Fruit fly (Drosophila melanogaster) whole organism, embryonic: ENCODE results near the gene mahe.

Source experiments
- Abd-B ChIP-seq: fragments of 200-800 bp; sonication (Bioruptor generic); optimal IDR thresholded peaks from 2 replicates; lab custom pipeline; 2018; ENCODE audit warnings: missing biosample characterization, mild to moderate bottlenecking, missing genetic modification characterization, moderate library complexity
- Atf-2 ChIP-seq: fragments of 200-800 bp; sonication (Bioruptor generic); optimal IDR thresholded peaks from 2 replicates; lab custom pipeline; 2016; ENCODE audit warnings: missing biosample characterization, missing genetic modification characterization
- Bgb ChIP-seq: fragments of 200-800 bp; sonication (Bioruptor generic); IDR thresholded peaks from 2 replicates; pipeline ENCODE4 v1.3.6; 2022; ENCODE audit warnings: missing biosample characterization, missing genetic modification characterization; ENCODE audit not compliant: partially characterized antibody
- CG10654 ChIP-seq: fragments of 200-800 bp; sonication (Bioruptor generic); optimal IDR thresholded peaks from 2 replicates; lab custom pipeline; 2016; ENCODE audit warnings: missing biosample characterization, missing genetic modification characterization
- CG11696 ChIP-seq: fragments of 200-800 bp; sonication (Bioruptor generic); IDR thresholded peaks from 2 replicates; pipeline ENCODE4 v1.3.6; 2022; ENCODE audit warnings: missing biosample characterization, missing genetic modification characterization
- CG12236 ChIP-seq: fragments of 200-800 bp; sonication (Bioruptor generic); optimal IDR thresholded peaks from 2 replicates; lab custom pipeline; 2016; ENCODE audit warnings: missing biosample characterization, missing genetic modification characterization
- CG12769 ChIP-seq: fragments of 200-800 bp; sonication (Bioruptor generic); optimal IDR thresholded peaks from 2 replicates; lab custom pipeline; 2019; ENCODE audit warnings: missing biosample characterization, mild to moderate bottlenecking, missing genetic modification characterization, moderate library complexity
- CG13287 ChIP-seq: fragments of 200-800 bp; sonication (Bioruptor generic); IDR thresholded peaks from 2 replicates; pipeline ENCODE4 v1.3.6; 2022; ENCODE audit warnings: missing biosample characterization, missing genetic modification characterization; ENCODE audit not compliant: partially characterized antibody
- CG13296 ChIP-seq: fragments of 200-800 bp; sonication (Bioruptor generic); optimal IDR thresholded peaks from 3 replicates; lab custom pipeline; 2018; ENCODE audit warnings: missing biosample characterization, mild to moderate bottlenecking, missing genetic modification characterization
- CG14667 ChIP-seq: fragments of 200-800 bp; sonication (Bioruptor generic); IDR thresholded peaks from 2 replicates; pipeline ENCODE4 v1.3.6; 2022; ENCODE audit warnings: missing biosample characterization, missing genetic modification characterization
- CG17385 ChIP-seq: fragments of 200-800 bp; sonication (Bioruptor generic); optimal IDR thresholded peaks from 3 replicates; lab custom pipeline; 2018; ENCODE audit warnings: missing biosample characterization, mild to moderate bottlenecking, missing genetic modification characterization
- CG1792 ChIP-seq: fragments of 200-800 bp; sonication (Bioruptor generic); optimal IDR thresholded peaks from 2 replicates; lab custom pipeline; 2016; ENCODE audit warnings: missing biosample characterization, missing genetic modification characterization
- CG1832 ChIP-seq: fragments of 200-800 bp; sonication (Bioruptor generic); optimal IDR thresholded peaks from 2 replicates; lab custom pipeline; 2017; ENCODE audit warnings: missing biosample characterization, mild to moderate bottlenecking, missing genetic modification characterization, inconsistent platforms
- CG2712 ChIP-seq: fragments of 200-800 bp; optimal IDR thresholded peaks from 3 replicates; lab custom pipeline; 2019; ENCODE audit warnings: missing biosample characterization, mild to moderate bottlenecking, missing genetic modification characterization, moderate library complexity
- CG33557 ChIP-seq: fragments of 200-800 bp; sonication (Bioruptor generic); optimal IDR thresholded peaks from 2 replicates; lab custom pipeline; 2019; ENCODE audit warnings: missing biosample characterization, mild to moderate bottlenecking, missing genetic modification characterization, moderate library complexity
- CG3838 ChIP-seq: fragments of 200-800 bp; sonication (Bioruptor generic); optimal IDR thresholded peaks from 3 replicates; lab custom pipeline; 2016; ENCODE audit warnings: missing biosample characterization, missing genetic modification characterization
- CG3847 ChIP-seq: fragments of 200-800 bp; sonication (Bioruptor generic); IDR thresholded peaks from 2 replicates; pipeline ENCODE4 v1.3.6; 2022; ENCODE audit warnings: missing biosample characterization, missing genetic modification characterization
- CG6683 ChIP-seq: fragments of 200-800 bp; sonication (Bioruptor generic); optimal IDR thresholded peaks from 2 replicates; lab custom pipeline; 2017; ENCODE audit warnings: missing biosample characterization, mild to moderate bottlenecking, missing genetic modification characterization, missing genetic modification reagents
- CG6765 ChIP-seq: fragments of 200-800 bp; sonication (Bioruptor generic); optimal IDR thresholded peaks from 3 replicates; lab custom pipeline; 2017; ENCODE audit warnings: missing biosample characterization, mild to moderate bottlenecking, missing genetic modification characterization
- CG6791 ChIP-seq: fragments of 200-800 bp; sonication (Bioruptor generic); IDR thresholded peaks from 3 replicates; pipeline ENCODE4 v1.3.6; 2022; ENCODE audit warnings: missing biosample characterization, missing genetic modification characterization; ENCODE audit not compliant: partially characterized antibody
- CG9876 ChIP-seq: fragments of 200-800 bp; sonication (Bioruptor generic); optimal IDR thresholded peaks from 2 replicates; lab custom pipeline; 2016; ENCODE audit warnings: missing biosample characterization, missing genetic modification characterization
- CHES-1-like ChIP-seq: fragments of 200-800 bp; sonication (Bioruptor generic); optimal IDR thresholded peaks from 2 replicates; lab custom pipeline; 2016; ENCODE audit warnings: missing biosample characterization, missing genetic modification characterization
- Deaf1 ChIP-seq: fragments of 200-800 bp; optimal IDR thresholded peaks from 3 replicates; lab custom pipeline; 2019; ENCODE audit warnings: missing biosample characterization, mild to moderate bottlenecking, missing genetic modification characterization, moderate library complexity
- Doc3 ChIP-seq: fragments of 200-800 bp; sonication (Bioruptor generic); IDR thresholded peaks from 3 replicates; pipeline ENCODE4 v1.3.6; 2022; ENCODE audit warnings: missing biosample characterization, missing genetic modification characterization; ENCODE audit not compliant: partially characterized antibody
- Ets97D ChIP-seq: fragments of 200-800 bp; sonication (Bioruptor generic); optimal IDR thresholded peaks from 3 replicates; lab custom pipeline; 2016; ENCODE audit warnings: missing biosample characterization, missing genetic modification characterization
- Max ChIP-seq: fragments of 200-800 bp; sonication (Bioruptor generic); optimal IDR thresholded peaks from 2 replicates; lab custom pipeline; 2016; ENCODE audit warnings: missing biosample characterization, mild to moderate bottlenecking, missing genetic modification characterization
- Myb ChIP-seq: fragments of 200-800 bp; sonication (Bioruptor generic); optimal IDR thresholded peaks from 2 replicates; lab custom pipeline; 2016; ENCODE audit warnings: missing biosample characterization, missing genetic modification characterization
- Neu2 ChIP-seq: fragments of 200-800 bp; sonication (Bioruptor generic); optimal IDR thresholded peaks from 3 replicates; lab custom pipeline; 2016; ENCODE audit warnings: missing biosample characterization, missing genetic modification characterization, borderline replicate concordance
- PHDP ChIP-seq: fragments of 200-800 bp; sonication (Bioruptor generic); optimal IDR thresholded peaks from 3 replicates; lab custom pipeline; 2018; ENCODE audit warnings: missing biosample characterization, mild to moderate bottlenecking, missing genetic modification characterization, moderate library complexity
- Sox100B ChIP-seq: fragments of 200-800 bp; sonication (Bioruptor generic); optimal IDR thresholded peaks from 3 replicates; lab custom pipeline; 2018; ENCODE audit warnings: missing biosample characterization, mild to moderate bottlenecking, missing genetic modification characterization
- Taf1 ChIP-seq: fragments of 200-800 bp; sonication (Bioruptor generic); IDR thresholded peaks from 2 replicates; pipeline ENCODE4 v1.3.6; 2022; ENCODE audit warnings: missing biosample characterization, missing genetic modification characterization
- aop ChIP-seq: fragments of 200-800 bp; sonication (Bioruptor generic); IDR thresholded peaks from 2 replicates; pipeline ENCODE4 v1.3.6; 2022; ENCODE audit warnings: missing biosample characterization, missing genetic modification characterization
- ap ChIP-seq: fragments of 200-800 bp; sonication (Bioruptor generic); IDR thresholded peaks from 2 replicates; pipeline ENCODE4 v1.3.6; 2022; ENCODE audit warnings: missing biosample characterization, missing genetic modification characterization
- cad ChIP-seq: fragments of >200 bp; optimal IDR thresholded peaks from 2 replicates; lab custom pipeline; 2017; ENCODE audit warnings: missing biosample characterization, missing genetic modification characterization
- fd102C ChIP-seq: fragments of 200-800 bp; sonication (Bioruptor generic); optimal IDR thresholded peaks from 2 replicates; lab custom pipeline; 2018; ENCODE audit warnings: missing biosample characterization, mild to moderate bottlenecking, missing genetic modification characterization, moderate library complexity
- fd64A ChIP-seq: fragments of 200-800 bp; sonication (Bioruptor generic); optimal IDR thresholded peaks from 3 replicates; lab custom pipeline; 2018; ENCODE audit warnings: missing biosample characterization, mild to moderate bottlenecking, missing genetic modification characterization
- h ChIP-seq: fragments of >200 bp; optimal IDR thresholded peaks from 2 replicates; lab custom pipeline; 2017
- ham ChIP-seq: fragments of 200-800 bp; sonication (Bioruptor generic); IDR thresholded peaks from 2 replicates; pipeline ENCODE4 v1.3.6; 2022; ENCODE audit warnings: missing biosample characterization, missing genetic modification characterization
- insv ChIP-seq, 2 experiments: fragments of 200-800 bp; sonication (Bioruptor generic); optimal IDR thresholded peaks; 3 replicates each; lab custom pipeline; 2016 to 2018; ENCODE audit warnings: missing biosample characterization in 2 of 2, missing genetic modification characterization in 2 of 2
- jigr1 ChIP-seq: fragments of 200-800 bp; sonication (Bioruptor generic); IDR thresholded peaks from 3 replicates; pipeline ENCODE4 v1.3.6; 2022; ENCODE audit warnings: missing biosample characterization, missing genetic modification characterization
- mld ChIP-seq: fragments of 200-800 bp; sonication (Bioruptor generic); IDR thresholded peaks from 3 replicates; pipeline ENCODE4 v1.3.6; 2022; ENCODE audit warnings: missing biosample characterization, missing genetic modification characterization; ENCODE audit not compliant: partially characterized antibody
- otp ChIP-seq: fragments of 200-800 bp; sonication (Bioruptor generic); IDR thresholded peaks from 3 replicates; pipeline ENCODE4, ENCODE4 v1.3.6; 2022; ENCODE audit warnings: missing biosample characterization, missing genetic modification characterization
- pb ChIP-seq: fragments of 200-800 bp; sonication (Bioruptor generic); optimal IDR thresholded peaks from 3 replicates; lab custom pipeline; 2016; ENCODE audit warnings: missing biosample characterization, missing genetic modification characterization
- pnt ChIP-seq: fragments of 200-800 bp; sonication (Bioruptor generic); optimal IDR thresholded peaks from 3 replicates; lab custom pipeline; 2016; ENCODE audit warnings: missing biosample characterization, missing genetic modification characterization
- pum ChIP-seq: fragments of 200-800 bp; sonication (Bioruptor generic); optimal IDR thresholded peaks from 2 replicates; lab custom pipeline; 2016; ENCODE audit warnings: missing biosample characterization, missing genetic modification characterization
- slbo ChIP-seq: fragments of 200-800 bp; sonication (Bioruptor generic); IDR thresholded peaks from 2 replicates; pipeline ENCODE4 v1.3.6; 2022; ENCODE audit warnings: missing biosample characterization, missing genetic modification characterization
- sqz ChIP-seq: fragments of 200-800 bp; sonication (Bioruptor generic); optimal IDR thresholded peaks from 3 replicates; lab custom pipeline; 2018; ENCODE audit warnings: missing biosample characterization, mild to moderate bottlenecking, missing genetic modification characterization
- tin ChIP-seq: fragments of 200-800 bp; sonication (Bioruptor generic); optimal IDR thresholded peaks from 3 replicates; lab custom pipeline; 2016; ENCODE audit warnings: missing biosample characterization, missing genetic modification characterization
- tll ChIP-seq, 2 experiments: fragments of 200-800 bp in 1 of 2; fragments of >200 bp in 1 of 2; sonication (Bioruptor generic) in 1 of 2; optimal IDR thresholded peaks; 2 replicates each; lab custom pipeline; 2017 to 2019; ENCODE audit warnings: missing biosample characterization in 2 of 2, missing genetic modification characterization in 2 of 2, mild to moderate bottlenecking in 1 of 2, moderate library complexity in 1 of 2
- zfh1 ChIP-seq: fragments of 200-800 bp; sonication (Bioruptor generic); IDR thresholded peaks from 3 replicates; pipeline ENCODE4 v1.3.6; 2022; ENCODE audit warnings: missing biosample characterization, missing genetic modification characterization

The mahe gene

dm6 chrX:7972363-7972942 lies 41.3 kb upstream of the mahe start (continued):
- TF ChIP-seq CG2712 (tag; lab: Kevin White, UChicago) = peak; percentile 88
- peak; percentile 33 for TF ChIP-seq Myb (GFP tag; lab: Kevin White, UChicago)
- TF ChIP-seq Atf-2 (GFP tag; lab: Kevin White, UChicago) = peak; percentile 63
- peak; percentile 28 for TF ChIP-seq fd102C
- TF ChIP-seq CG1792 = peak; percentile 34
- peak; percentile 78 for TF ChIP-seq CG13296 (GFP tag; lab: Kevin White, UChicago)
- TF ChIP-seq CG13287 (GFP tag; lab: Robert Waterston, UW) = no peak
- 0 out of 2 replicates have a peak, but pooled peaks have one; percentile 34 for TF ChIP-seq ham (GFP tag; lab: Robert Waterston, UW)
- TF ChIP-seq CG3847 (GFP tag; lab: Robert Waterston, UW) = peak; percentile 72
- TF ChIP-seq Deaf1 (tag; lab: Kevin White, UChicago) = peak; percentile 40
- peak; percentile 84 for TF ChIP-seq sqz (GFP tag; lab: Kevin White, UChicago)
- peak; percentile 61 for TF ChIP-seq CG12236 (GFP tag; lab: Kevin White, UChicago)
- TF ChIP-seq Ets97D (GFP tag; lab: Kevin White, UChicago) = peak; percentile 42
- TF ChIP-seq Max (GFP tag; lab: Kevin White, UChicago) = peak; percentile 75
- TF ChIP-seq Abd-B (GFP tag; lab: Kevin White, UChicago) = peak; percentile 82
- peak; percentile 73 for TF ChIP-seq CG6683 (GFP tag; lab: Kevin White, UChicago)
- TF ChIP-seq CG11696 (GFP tag; lab: Robert Waterston, UW) = peak; percentile 98
- no peak for TF ChIP-seq CG9876
- TF ChIP-seq otp = peak; percentile 82
- TF ChIP-seq Neu2 (GFP tag; lab: Kevin White, UChicago) = no peak
- no peak for TF ChIP-seq tll (GFP tag; optimal IDR thresholded peaks at IDR 0.05; lab: Kevin White, UChicago)
- 0 out of 2 replicates have a peak, but pooled peaks have one; percentile 40 for TF ChIP-seq aop (GFP tag; lab: Robert Waterston, UW)
- peak; percentile 91 for TF ChIP-seq PHDP (tag; lab: Kevin White, UChicago)
- TF ChIP-seq mld (GFP tag; lab: Robert Waterston, UW) = no peak
- TF ChIP-seq pb = peak; percentile 33
- TF ChIP-seq CG6791 = no peak
- TF ChIP-seq jigr1 (GFP tag; lab: Robert Waterston, UW) = peak; percentile 54; the same call in 1 of the 3 replicates
- peak; percentile 83 for TF ChIP-seq tin (GFP tag; lab: Kevin White, UChicago)
- no peak for TF ChIP-seq Bgb (GFP tag; lab: Robert Waterston, UW)
- no peak for TF ChIP-seq CG1832 (GFP tag; lab: Kevin White, UChicago)
- peak; percentile 84 for TF ChIP-seq CG17385 (GFP tag; lab: Kevin White, UChicago)
- TF ChIP-seq CG33557 = peak; percentile 71
- peak; percentile 89 for TF ChIP-seq CG12769 (tag; lab: Kevin White, UChicago)
- peak; percentile 50 for TF ChIP-seq CG6765
- peak; percentile 82 for TF ChIP-seq Sox100B (GFP tag; lab: Kevin White, UChicago)
- peak in 1 of 2 experiments; percentile 6 for TF ChIP-seq insv (GFP tag; optimal IDR thresholded peaks at IDR 0.05; lab: Kevin White, UChicago)
- no peak for TF ChIP-seq Doc3 (GFP tag; lab: Robert Waterston, UW)
- peak; percentile 19 for TF ChIP-seq CHES-1-like (GFP tag; lab: Kevin White, UChicago)
- peak; percentile 27; the same call in 1 of the 2 replicates for TF ChIP-seq Taf1 (GFP tag; lab: Robert Waterston, UW)
- no peak for TF ChIP-seq cad (GFP tag; lab: Kevin White, UChicago)
- peak; percentile 85 for TF ChIP-seq ap
- peak; percentile 94 for TF ChIP-seq zfh1 (GFP tag; lab: Robert Waterston, UW)
- TF ChIP-seq fd64A (GFP tag; lab: Kevin White, UChicago) = peak; percentile 83
- TF ChIP-seq CG3838 (GFP tag; lab: Kevin White, UChicago) = peak; percentile 32
- peak; percentile 59 for TF ChIP-seq pum (GFP tag; lab: Kevin White, UChicago)
- peak; percentile 76 for TF ChIP-seq CG14667 (GFP tag; lab: Robert Waterston, UW)
- TF ChIP-seq CG10654 (GFP tag; lab: Kevin White, UChicago) = peak; percentile 74
- TF ChIP-seq pnt = peak; percentile 64
- no peak for TF ChIP-seq h
- peak; percentile 80 for TF ChIP-seq slbo
